Worm (Caenorhabditis elegans): ENCODE measurements around the gene C49F5.5.

DNA sequence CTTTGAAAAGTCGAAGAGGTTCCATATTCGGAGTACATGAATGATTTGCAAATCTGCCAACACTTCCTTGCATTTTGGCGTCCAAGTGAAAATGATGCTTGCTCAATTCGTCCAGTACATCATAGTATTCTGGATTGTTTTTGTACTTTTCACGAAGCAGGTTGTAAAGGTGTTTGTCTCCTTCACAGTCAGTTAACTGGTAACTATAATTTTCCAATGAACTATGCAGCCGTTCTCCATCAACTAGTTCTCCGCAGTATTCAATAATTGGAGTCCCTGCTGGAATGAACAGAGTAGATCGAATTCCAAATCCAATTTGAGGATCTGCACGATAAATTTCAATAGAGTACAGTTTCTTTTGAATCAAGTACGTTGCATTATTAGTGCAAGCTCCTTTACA, 14.7 kb upstream of the C49F5.5 start:
- TF ChIP-seq Y116A8C.19 (tag; optimal IDR thresholded peaks at IDR 0.05; ENCODE audit: borderline replicate concordance) (no peak), ceh-82 (tag; optimal IDR thresholded peaks at IDR 0.05) (no peak), tbx-2 (tag; optimal IDR thresholded peaks at IDR 0.05) (no peak), nhr-11 (tag; optimal IDR thresholded peaks at IDR 0.05) (no peak), unc-86 (tag; optimal IDR thresholded peaks at IDR 0.05) (no peak), unc-62 (GFP tag; optimal IDR thresholded peaks at IDR 0.05) (no peak), pag-3 (tag; optimal IDR thresholded peaks at IDR 0.05; ENCODE audit: borderline replicate concordance, insufficient read depth) (no peak), nhr-85 (tag) (no peak), snpc-4 (tag; optimal IDR thresholded peaks at IDR 0.05) (no peak), zag-1 (tag; optimal IDR thresholded peaks at IDR 0.05) (no peak)

Measured in whole organism, L1 larva.